Fruit fly (Drosophila melanogaster) whole organism, embryonic: ENCODE data around the gene ato.

ENCODE experiments used
- Ada2b ChIP-seq: fragments of 200-800 bp; sonication (Bioruptor generic); IDR thresholded peaks from 2 replicates; pipeline ENCODE4 v1.3.6; 2022; ENCODE audit warnings: missing biosample characterization, missing genetic modification characterization
- Blimp-1 ChIP-seq: fragments of 200-800 bp; sonication (Bioruptor generic); optimal IDR thresholded peaks from 3 replicates; lab custom pipeline; 2018; ENCODE audit warnings: missing biosample characterization, missing genetic modification characterization, mild to moderate bottlenecking, moderate library complexity, missing genetic modification reagents
- CG10462 ChIP-seq: fragments of 200-800 bp; sonication (Bioruptor generic); optimal IDR thresholded peaks from 2 replicates; lab custom pipeline; 2016; ENCODE audit warnings: missing biosample characterization, missing genetic modification characterization
- CG12299 ChIP-seq: fragments of 200-800 bp; sonication (Bioruptor generic); optimal IDR thresholded peaks from 2 replicates; lab custom pipeline; 2018; ENCODE audit warnings: missing biosample characterization, mild to moderate bottlenecking, missing genetic modification characterization
- CG13296 ChIP-seq: fragments of 200-800 bp; sonication (Bioruptor generic); optimal IDR thresholded peaks from 3 replicates; lab custom pipeline; 2018; ENCODE audit warnings: missing biosample characterization, mild to moderate bottlenecking, missing genetic modification characterization
- CG14441 ChIP-seq: fragments of 200-800 bp; sonication (Bioruptor generic); IDR thresholded peaks from 2 replicates; pipeline ENCODE4 v1.3.6; 2022; ENCODE audit warnings: missing biosample characterization, missing genetic modification characterization
- CG14965 ChIP-seq: fragments of 200-800 bp; sonication (Bioruptor generic); optimal IDR thresholded peaks from 2 replicates; lab custom pipeline; 2016; ENCODE audit warnings: missing biosample characterization, missing genetic modification characterization, borderline replicate concordance
- CG15073 ChIP-seq: fragments of 200-800 bp; sonication (Bioruptor generic); optimal IDR thresholded peaks from 2 replicates; lab custom pipeline; 2016; ENCODE audit warnings: missing biosample characterization, missing genetic modification characterization
- CG2116 ChIP-seq: fragments of 200-800 bp; sonication (Bioruptor generic); optimal IDR thresholded peaks from 3 replicates; lab custom pipeline; 2018; ENCODE audit warnings: missing biosample characterization, mild to moderate bottlenecking, missing genetic modification characterization
- CG30403 ChIP-seq: fragments of 200-800 bp; sonication (Bioruptor generic); optimal IDR thresholded peaks from 3 replicates; lab custom pipeline; 2016; ENCODE audit warnings: missing biosample characterization, missing genetic modification characterization
- CG3065 ChIP-seq: fragments of 200-800 bp; sonication (Bioruptor generic); optimal IDR thresholded peaks from 2 replicates; lab custom pipeline; 2016; ENCODE audit warnings: missing biosample characterization, missing genetic modification characterization
- CG31365 ChIP-seq: fragments of 200-800 bp; sonication (Bioruptor generic); optimal IDR thresholded peaks from 2 replicates; lab custom pipeline; 2018; ENCODE audit warnings: missing biosample characterization, mild to moderate bottlenecking, missing genetic modification characterization
- CG31388 ChIP-seq: fragments of 200-800 bp; sonication (Bioruptor generic); optimal IDR thresholded peaks from 2 replicates; lab custom pipeline; 2016; ENCODE audit warnings: missing biosample characterization, missing genetic modification characterization
- CG3281 ChIP-seq: fragments of 200-800 bp; sonication (Bioruptor generic); optimal IDR thresholded peaks from 3 replicates; lab custom pipeline; 2017; ENCODE audit warnings: missing biosample characterization, mild to moderate bottlenecking, missing genetic modification characterization
- CG8089 ChIP-seq: fragments of 200-800 bp; sonication (Bioruptor generic); optimal IDR thresholded peaks from 3 replicates; lab custom pipeline; 2016; ENCODE audit warnings: missing biosample characterization, missing genetic modification characterization
- CG8944 ChIP-seq: fragments of 200-800 bp; sonication (Bioruptor generic); optimal IDR thresholded peaks from 3 replicates; lab custom pipeline; 2016; ENCODE audit warnings: missing biosample characterization, missing genetic modification characterization
- CG9215 ChIP-seq: fragments of 200-800 bp; sonication (Bioruptor generic); IDR thresholded peaks from 2 replicates; pipeline ENCODE4 v1.3.6; 2022; ENCODE audit warnings: missing biosample characterization, missing genetic modification characterization
- CTCF ChIP-seq: fragments of 200-800 bp; sonication (Bioruptor generic); optimal IDR thresholded peaks from 2 replicates; lab custom pipeline; 2017; ENCODE audit warnings: missing biosample characterization, mild to moderate bottlenecking, missing genetic modification characterization, moderate library complexity
- CoRest ChIP-seq: fragments of 200-800 bp; sonication (Bioruptor generic); optimal IDR thresholded peaks from 3 replicates; lab custom pipeline; 2018; ENCODE audit warnings: missing biosample characterization, mild to moderate bottlenecking, missing genetic modification characterization, moderate library complexity
- D19B ChIP-seq: fragments of 200-800 bp; sonication (Bioruptor generic); optimal IDR thresholded peaks from 2 replicates; lab custom pipeline; 2017; ENCODE audit warnings: missing biosample characterization, mild to moderate bottlenecking, missing genetic modification characterization
- Dref ChIP-seq: fragments of 200-800 bp; sonication (Bioruptor generic); IDR thresholded peaks from 2 replicates; pipeline ENCODE4 v1.3.6; 2022; ENCODE audit warnings: missing biosample characterization, missing genetic modification characterization
- Fer3 ChIP-seq: fragments of 200-800 bp; sonication (Bioruptor generic); optimal IDR thresholded peaks from 2 replicates; lab custom pipeline; 2018; ENCODE audit warnings: missing biosample characterization, mild to moderate bottlenecking, missing genetic modification characterization, moderate library complexity
- H2.0 ChIP-seq: fragments of 200-800 bp; sonication (Bioruptor generic); IDR thresholded peaks from 2 replicates; pipeline ENCODE4 v1.3.6; 2022; ENCODE audit warnings: missing biosample characterization, missing genetic modification characterization
- Lhr ChIP-seq: fragments of 200-800 bp; sonication (Bioruptor generic); optimal IDR thresholded peaks from 3 replicates; lab custom pipeline; 2017; ENCODE audit warnings: mild to moderate bottlenecking, missing biosample characterization, missing genetic modification reagents, missing genetic modification characterization
- Lim3 ChIP-seq: fragments of 200-800 bp; sonication (Bioruptor generic); IDR thresholded peaks from 2 replicates; pipeline ENCODE4 v1.3.6; 2022; ENCODE audit warnings: missing biosample characterization, missing genetic modification characterization
- NC2β ChIP-seq: fragments of 200-800 bp; sonication (Bioruptor generic); optimal IDR thresholded peaks from 2 replicates; lab custom pipeline; 2016; ENCODE audit warnings: missing biosample characterization, missing genetic modification characterization
- PHDP ChIP-seq: fragments of 200-800 bp; sonication (Bioruptor generic); optimal IDR thresholded peaks from 3 replicates; lab custom pipeline; 2018; ENCODE audit warnings: missing biosample characterization, mild to moderate bottlenecking, missing genetic modification characterization, moderate library complexity
- Poxn ChIP-seq: fragments of 200-800 bp; sonication (Bioruptor generic); IDR thresholded peaks from 2 replicates; pipeline ENCODE4 v1.3.6; 2022; ENCODE audit warnings: missing biosample characterization, missing genetic modification characterization
- Sox100B ChIP-seq: fragments of 200-800 bp; sonication (Bioruptor generic); optimal IDR thresholded peaks from 3 replicates; lab custom pipeline; 2018; ENCODE audit warnings: missing biosample characterization, mild to moderate bottlenecking, missing genetic modification characterization
- Sry-δ ChIP-seq: fragments of 200-800 bp; sonication (Bioruptor generic); optimal IDR thresholded peaks from 2 replicates; lab custom pipeline; 2016; ENCODE audit warnings: missing biosample characterization, missing genetic modification characterization
- Ssrp ChIP-seq: fragments of 200-800 bp; sonication (Bioruptor generic); optimal IDR thresholded peaks from 2 replicates; lab custom pipeline; 2018; ENCODE audit warnings: missing biosample characterization, mild to moderate bottlenecking, missing genetic modification characterization, moderate library complexity
- Stat92E ChIP-seq, 3 experiments: fragments of >200 bp in 2 of 3; fragments of 200-800 bp in 1 of 3; sonication (Bioruptor generic) in 1 of 3; optimal IDR thresholded peaks; 2 replicates each; lab custom pipeline; 2017 to 2019; ENCODE audit warnings: missing biosample characterization in 3 of 3, missing genetic modification characterization in 3 of 3, mild to moderate bottlenecking in 1 of 3, moderate library complexity in 1 of 3
- Taf1 ChIP-seq: fragments of 200-800 bp; sonication (Bioruptor generic); IDR thresholded peaks from 2 replicates; pipeline ENCODE4 v1.3.6; 2022; ENCODE audit warnings: missing biosample characterization, missing genetic modification characterization
- Trl ChIP-seq, 3 experiments: fragments of >200 bp in 2 of 3; fragments of 200-800 bp in 1 of 3; sonication (Bioruptor generic) in 1 of 3; optimal IDR thresholded peaks; 2 replicates in 1 of 3; 3 replicates in 2 of 3; lab custom pipeline; 2016 to 2017; ENCODE audit warnings: missing biosample characterization in 1 of 3, missing genetic modification characterization in 1 of 3
- Xbp1 ChIP-seq: fragments of 200-800 bp; sonication (Bioruptor generic); optimal IDR thresholded peaks from 3 replicates; lab custom pipeline; 2016; ENCODE audit warnings: missing biosample characterization, mild to moderate bottlenecking, missing genetic modification characterization
- bowl ChIP-seq: fragments of 200-800 bp; sonication (Bioruptor generic); IDR thresholded peaks from 2 replicates; pipeline ENCODE4 v1.3.6; 2022; ENCODE audit warnings: missing biosample characterization, missing genetic modification characterization
- br ChIP-seq: fragments of >200 bp; optimal IDR thresholded peaks from 2 replicates; lab custom pipeline; 2017
- bsh ChIP-seq, 2 experiments: fragments of 200-800 bp; sonication (Bioruptor generic); optimal IDR thresholded peaks; 2 replicates each; lab custom pipeline; 2017 to 2018; ENCODE audit warnings: mild to moderate bottlenecking in 2 of 2, missing biosample characterization in 2 of 2, missing genetic modification characterization in 2 of 2, moderate library complexity in 1 of 2
- chif ChIP-seq, 2 experiments: fragments of 200-800 bp; sonication (Bioruptor generic); optimal IDR thresholded peaks; 3 replicates each; lab custom pipeline; 2016; ENCODE audit warnings: missing biosample characterization in 2 of 2, missing genetic modification characterization in 2 of 2
- croc ChIP-seq: fragments of 200-800 bp; sonication (Bioruptor generic); conservative IDR thresholded peaks from 3 replicates; pipeline ENCODE4 v1.3.6; 2022; ENCODE audit warnings: missing biosample characterization, missing genetic modification characterization
- da ChIP-seq: fragments of 200-800 bp; sonication (Bioruptor generic); optimal IDR thresholded peaks from 2 replicates; lab custom pipeline; 2016; ENCODE audit warnings: missing biosample characterization, missing genetic modification characterization
- dmrt11E ChIP-seq: fragments of 200-800 bp; sonication (Bioruptor generic); optimal IDR thresholded peaks from 3 replicates; lab custom pipeline; 2018; ENCODE audit warnings: missing biosample characterization, mild to moderate bottlenecking, missing genetic modification characterization, moderate library complexity
- ems ChIP-seq: fragments of 200-800 bp; sonication (Bioruptor generic); optimal IDR thresholded peaks from 3 replicates; lab custom pipeline; 2016; ENCODE audit warnings: missing biosample characterization, missing genetic modification characterization
- fd64A ChIP-seq: fragments of 200-800 bp; sonication (Bioruptor generic); optimal IDR thresholded peaks from 3 replicates; lab custom pipeline; 2018; ENCODE audit warnings: missing biosample characterization, mild to moderate bottlenecking, missing genetic modification characterization
- ftz-f1 ChIP-seq: fragments of 200-800 bp; sonication (Bioruptor generic); optimal IDR thresholded peaks from 2 replicates; lab custom pipeline; 2016; ENCODE audit warnings: missing biosample characterization, missing genetic modification characterization
- hb ChIP-seq: fragments of 200-800 bp; sonication (Bioruptor generic); IDR thresholded peaks from 3 replicates; pipeline ENCODE4 v1.3.6; 2022; ENCODE audit warnings: missing biosample characterization, missing genetic modification characterization; ENCODE audit not compliant: partially characterized antibody
- kah ChIP-seq: fragments of 200-800 bp; sonication (Bioruptor generic); optimal IDR thresholded peaks from 2 replicates; lab custom pipeline; 2018; ENCODE audit warnings: missing biosample characterization, mild to moderate bottlenecking, missing genetic modification characterization
- lmd ChIP-seq: fragments of 200-800 bp; sonication (Bioruptor generic); IDR thresholded peaks from 2 replicates; pipeline ENCODE4 v1.3.6; 2022; ENCODE audit warnings: missing biosample characterization, missing genetic modification characterization
- sima ChIP-seq: fragments of 200-800 bp; sonication (Bioruptor generic); optimal IDR thresholded peaks from 2 replicates; lab custom pipeline; 2016; ENCODE audit warnings: missing biosample characterization, missing genetic modification characterization
- slou ChIP-seq: fragments of 200-800 bp; sonication (Bioruptor generic); optimal IDR thresholded peaks from 3 replicates; lab custom pipeline; 2016; ENCODE audit warnings: missing biosample characterization, missing genetic modification characterization
- ttk ChIP-seq: fragments of 200-800 bp; sonication (Bioruptor generic); IDR thresholded peaks from 2 replicates; pipeline ENCODE4 v2.1.2; 2022; ENCODE audit warnings: missing biosample characterization, missing genetic modification characterization
- vfl ChIP-seq: fragments of 200-800 bp; sonication (Bioruptor generic); optimal IDR thresholded peaks from 2 replicates; lab custom pipeline; 2016; ENCODE audit warnings: missing biosample characterization, missing genetic modification characterization

ato gene

dm6 chr3R:8233864-8234263 lies 44.0 kb upstream of the ato start (continued):
- TF ChIP-seq Ssrp (peak; percentile 28), CG8089 (GFP tag; lab: Kevin White, UChicago) (no peak), Lhr (GFP tag; lab: Kevin White, UChicago) (no peak), CG2116 (no peak), CG8944 (GFP tag; lab: Kevin White, UChicago) (no peak), dmrt11E (tag; lab: Kevin White, UChicago) (peak; percentile 41), Poxn (GFP tag; lab: Robert Waterston, UW) (no peak), Stat92E (GFP tag; optimal IDR thresholded peaks at IDR 0.05; lab: Kevin White, UChicago) (no peak), Trl (optimal IDR thresholded peaks at IDR 0.05; lab: Kevin White, UChicago) (peak in 1 of 2 experiments; percentile 23), Trl (GFP tag; optimal IDR thresholded peaks at IDR 0.05; lab: Kevin White, UChicago) (no peak), Sox100B (no peak), CG12299 (tag; lab: Kevin White, UChicago) (no peak), CG31388 (GFP tag; lab: Kevin White, UChicago) (no peak), Xbp1 (GFP tag; lab: Kevin White, UChicago) (peak; percentile 35), fd64A (GFP tag; lab: Kevin White, UChicago) (no peak), D19B (GFP tag; lab: Kevin White, UChicago) (peak; percentile 86), sima (no peak), Fer3 (tag; lab: Kevin White, UChicago) (no peak), vfl (no peak), da (GFP tag; lab: Kevin White, UChicago) (no peak), CG9215 (GFP tag; lab: Robert Waterston, UW) (no peak), lmd (GFP tag; lab: Robert Waterston, UW) (no peak), CG10462 (no peak), Ada2b (GFP tag; lab: Robert Waterston, UW) (0 out of 2 replicates have a peak, but pooled peaks have one; percentile 11), CG30403 (no peak), slou (GFP tag; lab: Kevin White, UChicago) (no peak), H2.0 (GFP tag; lab: Robert Waterston, UW) (peak; percentile 26; the same call in 1 of the 2 replicates), Sry-δ (GFP tag; lab: Kevin White, UChicago) (no peak), CG3065 (GFP tag; lab: Kevin White, UChicago) (no peak), Dref (GFP tag; lab: Robert Waterston, UW) (no peak), hb (GFP tag; lab: Robert Waterston, UW) (no peak), CTCF (GFP tag; lab: Kevin White, UChicago) (no peak), CG3281 (GFP tag; lab: Kevin White, UChicago) (no peak), chif (GFP tag; optimal IDR thresholded peaks at IDR 0.05; lab: Kevin White, UChicago) (peak in 1 of 2 experiments; percentile 48), CG14965 (GFP tag; lab: Kevin White, UChicago) (no peak), PHDP (tag; lab: Kevin White, UChicago) (peak; percentile 13), Blimp-1 (GFP tag; lab: Kevin White, UChicago) (peak; percentile 25), Taf1 (no peak), ttk (no peak), CG13296 (no peak), Lim3 (GFP tag; lab: Robert Waterston, UW) (no peak), CG31365 (no peak), NC2β (no peak), ems (no peak), ftz-f1 (GFP tag; lab: Kevin White, UChicago) (no peak), CoRest (peak; percentile 3), croc (GFP tag; lab: Robert Waterston, UW) (no peak), bowl (no peak), CG14441 (GFP tag; lab: Robert Waterston, UW) (no peak), br (lab: Kevin White, UChicago) (no peak), kah (GFP tag; lab: Kevin White, UChicago) (no peak), CG15073 (GFP tag; lab: Kevin White, UChicago) (no peak), bsh (GFP tag; optimal IDR thresholded peaks at IDR 0.05; lab: Kevin White, UChicago) (peak in 1 of 2 experiments; percentile 63)
